Fruit fly (Drosophila melanogaster) whole organism, pupa: ENCODE results near the gene Dhc98D.

Experiments used
- CG10348 ChIP-seq: fragments of 200-800 bp; sonication (Bioruptor generic); IDR thresholded peaks from 2 replicates; pipeline ENCODE4 v1.3.6; 2022; ENCODE audit warnings: missing biosample characterization, missing genetic modification characterization
- CG12605 ChIP-seq: fragments of 200-800 bp; sonication (Bioruptor generic); IDR thresholded peaks from 2 replicates; pipeline ENCODE4 v1.3.6; 2022; ENCODE audit warnings: missing biosample characterization, missing genetic modification characterization
- CG13204 ChIP-seq: fragments of 200-800 bp; sonication (Bioruptor generic); optimal IDR thresholded peaks from 2 replicates; lab custom pipeline; 2018; ENCODE audit warnings: missing biosample characterization, mild to moderate bottlenecking, missing genetic modification characterization, moderate library complexity
- CG14655 ChIP-seq: fragments of 200-800 bp; sonication (Bioruptor generic); optimal IDR thresholded peaks from 3 replicates; lab custom pipeline; 2017; ENCODE audit warnings: mild to moderate bottlenecking, missing biosample characterization, missing genetic modification reagents, missing genetic modification characterization
- CG15710 ChIP-seq: fragments of 200-800 bp; sonication (Bioruptor generic); optimal IDR thresholded peaks from 2 replicates; lab custom pipeline; 2018; ENCODE audit warnings: missing biosample characterization, mild to moderate bottlenecking, missing genetic modification characterization, moderate library complexity
- CG17806 ChIP-seq: fragments of 200-800 bp; sonication (Bioruptor generic); optimal IDR thresholded peaks from 2 replicates; lab custom pipeline; 2018; ENCODE audit warnings: missing biosample characterization, mild to moderate bottlenecking, missing genetic modification characterization, moderate library complexity
- CG32121 ChIP-seq: fragments of 200-800 bp; sonication (Bioruptor generic); IDR thresholded peaks from 2 replicates; pipeline ENCODE4 v1.3.6; 2022; ENCODE audit warnings: missing biosample characterization, missing genetic modification characterization
- CG34367 ChIP-seq: fragments of 200-800 bp; sonication (Bioruptor generic); optimal IDR thresholded peaks from 2 replicates; lab custom pipeline; 2018; ENCODE audit warnings: missing biosample characterization, mild to moderate bottlenecking, missing genetic modification characterization
- CG4496 ChIP-seq: fragments of 200-800 bp; sonication (Bioruptor generic); IDR thresholded peaks from 3 replicates; pipeline ENCODE4 v1.3.6; 2022; ENCODE audit warnings: missing biosample characterization, missing genetic modification characterization
- CG8159 ChIP-seq: fragments of 200-800 bp; sonication (Bioruptor generic); optimal IDR thresholded peaks from 3 replicates; lab custom pipeline; 2018; ENCODE audit warnings: missing biosample characterization, mild to moderate bottlenecking, missing genetic modification characterization, moderate library complexity
- CG8301 ChIP-seq: fragments of 200-800 bp; sonication (Bioruptor generic); optimal IDR thresholded peaks from 2 replicates; lab custom pipeline; 2018; ENCODE audit warnings: missing biosample characterization, mild to moderate bottlenecking, missing genetic modification characterization
- CG9948 ChIP-seq: fragments of 200-800 bp; sonication (Bioruptor generic); optimal IDR thresholded peaks from 2 replicates; lab custom pipeline; 2018; ENCODE audit warnings: missing biosample characterization, mild to moderate bottlenecking, missing genetic modification characterization, moderate library complexity
- D1 ChIP-seq: fragments of 200-800 bp; sonication (Bioruptor generic); optimal IDR thresholded peaks from 2 replicates; lab custom pipeline; 2018; ENCODE audit warnings: missing biosample characterization, mild to moderate bottlenecking, missing genetic modification characterization, moderate library complexity
- EcR ChIP-seq: fragments of 200-800 bp; sonication (Bioruptor generic); optimal IDR thresholded peaks from 3 replicates; lab custom pipeline; 2019; ENCODE audit warnings: missing biosample characterization, missing genetic modification characterization, mild to moderate bottlenecking, moderate library complexity, missing genetic modification reagents
- Ets98B ChIP-seq: fragments of 200-800 bp; sonication (Bioruptor generic); IDR thresholded peaks from 2 replicates; pipeline ENCODE4 v1.3.6; 2022; ENCODE audit warnings: missing biosample characterization, missing genetic modification characterization
- Pif1A ChIP-seq: fragments of 200-800 bp; sonication (Bioruptor generic); optimal IDR thresholded peaks from 3 replicates; lab custom pipeline; 2016; ENCODE audit warnings: missing biosample characterization, missing genetic modification characterization
- Pif1B ChIP-seq: fragments of 200-800 bp; sonication (Bioruptor generic); optimal IDR thresholded peaks from 3 replicates; lab custom pipeline; 2016; ENCODE audit warnings: missing biosample characterization, missing genetic modification characterization
- Snoo ChIP-seq: fragments of 200-800 bp; sonication (Bioruptor generic); optimal IDR thresholded peaks from 3 replicates; lab custom pipeline; 2017; ENCODE audit warnings: missing biosample characterization, mild to moderate bottlenecking, missing genetic modification characterization, inconsistent platforms
- fd96Ca ChIP-seq: fragments of 200-800 bp; sonication (Bioruptor generic); IDR thresholded peaks from 3 replicates; pipeline ENCODE4 v1.3.6; 2022; ENCODE audit warnings: missing biosample characterization, missing genetic modification characterization
- gl ChIP-seq: fragments of 200-800 bp; sonication (Bioruptor generic); optimal IDR thresholded peaks from 2 replicates; lab custom pipeline; 2018; ENCODE audit warnings: missing biosample characterization, mild to moderate bottlenecking, missing genetic modification characterization
- rn ChIP-seq: fragments of 200-800 bp; sonication (Bioruptor generic); IDR thresholded peaks from 2 replicates; pipeline ENCODE4 v1.3.6; 2022; ENCODE audit warnings: missing biosample characterization, missing genetic modification characterization

Dhc98D gene

DNA sequence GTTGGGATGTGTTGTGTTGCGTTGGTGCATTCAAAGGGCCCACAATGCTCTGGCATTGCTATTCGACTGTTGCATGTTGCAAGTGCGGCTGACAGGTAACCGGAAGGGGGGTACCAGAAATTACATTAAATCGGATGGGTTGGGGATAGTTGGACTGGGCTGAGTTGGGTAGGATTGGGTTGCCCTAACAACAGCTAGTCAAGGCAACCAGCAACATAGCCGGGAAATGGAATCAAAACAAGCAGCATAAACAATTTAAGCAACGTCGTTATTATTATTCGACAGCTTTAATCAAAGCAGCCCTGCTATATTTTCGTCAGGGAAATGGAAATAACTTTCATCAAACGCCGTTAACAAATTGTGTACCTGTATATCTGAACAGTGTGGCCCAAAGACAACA lies at the start of gene Dhc98D:
Dhc98D (plus strand) TSS at position 301 of the 400 bp plus-strand sequence.
- no peak for TF ChIP-seq CG17806
- no peak for TF ChIP-seq Pif1B (GFP tag; lab: Kevin White, UChicago)
- no peak for TF ChIP-seq CG9948 (tag; lab: Kevin White, UChicago)
- no peak for TF ChIP-seq rn (GFP tag; lab: Robert Waterston, UW)
- TF ChIP-seq CG10348 (GFP tag; lab: Robert Waterston, UW), result no peak
- no peak for TF ChIP-seq fd96Ca (GFP tag; lab: Robert Waterston, UW)
- no peak for TF ChIP-seq EcR (GFP tag; lab: Kevin White, UChicago)
- TF ChIP-seq CG14655 (GFP tag; lab: Kevin White, UChicago), result no peak
- TF ChIP-seq Pif1A (GFP tag; lab: Kevin White, UChicago), result no peak
- no peak for TF ChIP-seq gl (tag; lab: Kevin White, UChicago)
- no peak for TF ChIP-seq CG4496

- TF ChIP-seq Pif1A (GFP tag; lab: Kevin White, UChicago) (no peak), rn (GFP tag; lab: Robert Waterston, UW) (no peak), CG14655 (GFP tag; lab: Kevin White, UChicago) (no peak), Ets98B (GFP tag; lab: Robert Waterston, UW) (no peak), gl (tag; lab: Kevin White, UChicago) (no peak), CG8159 (tag; lab: Kevin White, UChicago) (no peak), CG13204 (GFP tag; lab: Kevin White, UChicago) (no peak), CG10348 (GFP tag; lab: Robert Waterston, UW) (no peak), CG34367 (tag; lab: Kevin White, UChicago) (no peak), EcR (GFP tag; lab: Kevin White, UChicago) (no peak), Snoo (tag; lab: Kevin White, UChicago) (no peak), CG4496 (no peak), CG8301 (tag; lab: Kevin White, UChicago) (no peak), fd96Ca (GFP tag; lab: Robert Waterston, UW) (no peak), CG9948 (tag; lab: Kevin White, UChicago) (no peak), CG32121 (no peak), CG15710 (tag; lab: Kevin White, UChicago) (no peak), CG17806 (no peak), Pif1B (GFP tag; lab: Kevin White, UChicago) (no peak)
- TF ChIP-seq, all 21 proteins: peak for 0
Measured at dm6 chr3R:28484257-28484656, 2.5 kb upstream of the Dhc98D start, which contains the start of gene CG1894. Gene CG1894 (plus strand): TSS chr3R:28484557.

dm6 chr3R:28520401-28520800 lies 33.6 kb downstream of the Dhc98D start, which contains the start of gene CG31051:
Gene CG31051 (minus strand): TSS chr3R:28520515.
- TF ChIP-seq CG9948 (tag; lab: Kevin White, UChicago) (no peak), D1 (tag; lab: Kevin White, UChicago) (no peak), CG17806 (no peak), rn (GFP tag; lab: Robert Waterston, UW) (no peak), EcR (GFP tag; lab: Kevin White, UChicago) (no peak), CG13204 (GFP tag; lab: Kevin White, UChicago) (no peak), CG14655 (GFP tag; lab: Kevin White, UChicago) (no peak), CG8301 (tag; lab: Kevin White, UChicago) (no peak), CG10348 (GFP tag; lab: Robert Waterston, UW) (no peak)

DNA sequence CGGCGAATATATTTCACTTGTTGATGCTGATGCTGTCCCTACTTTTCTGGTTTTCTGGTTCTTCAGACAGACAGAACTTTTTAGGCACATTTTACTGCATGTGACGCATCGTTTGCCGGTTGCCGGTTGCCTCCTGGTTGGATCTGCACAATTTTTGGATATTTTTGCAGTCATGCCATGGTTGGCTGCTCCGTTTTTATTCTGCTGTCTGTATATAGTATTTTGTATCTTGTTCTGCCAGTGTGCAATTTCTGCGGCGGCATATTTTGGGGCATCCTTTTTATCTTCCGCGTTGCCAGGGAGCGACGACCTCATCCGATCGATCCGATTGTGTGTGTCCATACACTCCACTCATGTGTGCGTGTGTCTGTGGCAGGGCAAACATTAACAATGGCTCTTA lies 50.0 kb downstream of the Dhc98D start:
- peak; percentile 55 for TF ChIP-seq EcR (GFP tag; lab: Kevin White, UChicago)
- TF ChIP-seq CG34367 (tag; lab: Kevin White, UChicago), result no peak
- TF ChIP-seq CG8301 (tag; lab: Kevin White, UChicago), result no peak
- no peak for TF ChIP-seq Ets98B (GFP tag; lab: Robert Waterston, UW)
- TF ChIP-seq fd96Ca (GFP tag; lab: Robert Waterston, UW), result no peak
- no peak for TF ChIP-seq CG32121
- TF ChIP-seq, all 21 proteins: peak for 1

DNA sequence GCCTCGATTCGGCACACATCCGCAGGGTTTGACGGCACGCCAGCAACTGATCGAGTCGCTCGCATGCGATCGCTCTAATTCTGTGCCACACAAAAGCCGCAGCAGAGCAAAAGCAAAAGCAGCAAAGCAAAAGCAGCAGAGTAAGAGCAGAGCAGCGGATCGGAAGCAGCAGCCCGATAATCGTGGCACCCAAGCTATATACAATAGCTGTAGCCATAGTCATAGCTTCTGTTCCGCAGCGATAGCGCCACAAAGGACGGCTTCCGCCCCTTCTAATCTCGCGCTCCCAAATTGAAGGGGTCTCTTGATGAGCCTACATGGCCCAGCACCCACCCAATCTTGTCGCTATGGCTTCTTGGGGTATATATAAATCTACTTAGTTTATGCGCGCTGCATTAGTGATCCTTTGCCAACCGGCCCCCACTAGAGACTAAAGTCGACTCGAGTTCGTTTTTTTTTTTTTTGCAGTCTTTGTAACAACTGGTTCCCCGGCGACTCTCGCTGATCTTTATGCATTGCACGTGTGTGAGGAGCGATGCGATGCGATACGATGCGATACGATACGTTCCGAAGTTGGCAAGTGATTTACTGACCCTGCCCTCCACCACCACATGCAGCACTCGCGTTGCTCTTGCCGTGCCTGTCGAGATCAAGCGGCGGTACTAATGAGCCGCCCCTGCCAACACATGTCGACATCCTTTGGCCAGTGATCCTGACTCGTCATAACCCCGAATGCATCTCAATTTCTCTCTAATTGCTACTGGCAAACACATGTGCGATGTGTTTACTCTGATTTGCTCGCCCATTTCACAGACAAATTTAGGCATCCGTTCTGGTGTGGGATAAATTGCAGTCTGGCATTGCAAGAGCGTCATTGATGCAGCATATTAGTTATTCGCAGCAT lies 53.8 kb downstream of the Dhc98D start, which contains the start of gene Ppn:
Ppn (minus strand) TSS at position 51 of the 904 bp plus-strand sequence.
- no peak for TF ChIP-seq Ets98B (GFP tag; lab: Robert Waterston, UW)
- TF ChIP-seq CG17806, result no peak
- 0 out of 3 replicates have a peak, but pooled peaks have one; percentile 17 for TF ChIP-seq fd96Ca (GFP tag; lab: Robert Waterston, UW)
- no peak for TF ChIP-seq gl (tag; lab: Kevin White, UChicago)
- peak; percentile 56; the same call in 1 of the 3 replicates for TF ChIP-seq CG4496
- no peak for TF ChIP-seq CG12605
- TF ChIP-seq EcR (GFP tag; lab: Kevin White, UChicago), result peak; percentile 37
- no peak for TF ChIP-seq CG15710 (tag; lab: Kevin White, UChicago)
- TF ChIP-seq CG13204 (GFP tag; lab: Kevin White, UChicago), result peak; percentile 56
- no peak for TF ChIP-seq rn (GFP tag; lab: Robert Waterston, UW)
- no peak for TF ChIP-seq CG8159 (tag; lab: Kevin White, UChicago)
- TF ChIP-seq CG32121, result no peak
- no peak for TF ChIP-seq CG10348 (GFP tag; lab: Robert Waterston, UW)
- no peak for TF ChIP-seq CG14655 (GFP tag; lab: Kevin White, UChicago)
- no peak for TF ChIP-seq D1 (tag; lab: Kevin White, UChicago)
- TF ChIP-seq CG8301 (tag; lab: Kevin White, UChicago), result no peak
- TF ChIP-seq Pif1B (GFP tag; lab: Kevin White, UChicago), result no peak
- no peak for TF ChIP-seq Pif1A (GFP tag; lab: Kevin White, UChicago)
- no peak for TF ChIP-seq CG34367 (tag; lab: Kevin White, UChicago)
- TF ChIP-seq Snoo (tag; lab: Kevin White, UChicago), result no peak
- TF ChIP-seq CG9948 (tag; lab: Kevin White, UChicago), result no peak
